Fruit fly (Drosophila melanogaster) whole organism, embryonic: ENCODE results near the gene CG7497.
A peak's percentile ranks its signal among the peaks of the same experiment; 100 is the strongest.

Experiments
- Awh ChIP-seq: fragments of 200-800 bp; sonication (Bioruptor generic); IDR thresholded peaks from 2 replicates; pipeline ENCODE4, ENCODE4 v1.3.6; 2022; ENCODE audit warnings: missing biosample characterization, missing genetic modification characterization
- Bgb ChIP-seq: fragments of 200-800 bp; sonication (Bioruptor generic); IDR thresholded peaks from 2 replicates; pipeline ENCODE4 v1.3.6; 2022; ENCODE audit warnings: missing biosample characterization, missing genetic modification characterization; ENCODE audit not compliant: partially characterized antibody
- CG10209 ChIP-seq: fragments of 200-800 bp; sonication (Bioruptor generic); optimal IDR thresholded peaks from 3 replicates; lab custom pipeline; 2017; ENCODE audit warnings: missing biosample characterization, mild to moderate bottlenecking, missing genetic modification characterization, missing genetic modification reagents
- CG10462 ChIP-seq: fragments of 200-800 bp; sonication (Bioruptor generic); optimal IDR thresholded peaks from 2 replicates; lab custom pipeline; 2016; ENCODE audit warnings: missing biosample characterization, missing genetic modification characterization
- CG10979 ChIP-seq: fragments of 200-800 bp; sonication (Bioruptor generic); optimal IDR thresholded peaks from 2 replicates; lab custom pipeline; 2018; ENCODE audit warnings: missing biosample characterization, mild to moderate bottlenecking, missing genetic modification characterization, moderate library complexity
- CG11247 ChIP-seq: fragments of 200-800 bp; sonication (Bioruptor generic); IDR thresholded peaks from 2 replicates; pipeline ENCODE4 v1.3.6; 2022; ENCODE audit warnings: missing biosample characterization, missing genetic modification characterization
- CG12236 ChIP-seq: fragments of 200-800 bp; sonication (Bioruptor generic); optimal IDR thresholded peaks from 2 replicates; lab custom pipeline; 2016; ENCODE audit warnings: missing biosample characterization, missing genetic modification characterization
- CG13624 ChIP-seq: fragments of 200-800 bp; sonication (Bioruptor generic); optimal IDR thresholded peaks from 2 replicates; lab custom pipeline; 2016; ENCODE audit warnings: missing biosample characterization, missing genetic modification characterization
- CG14014 ChIP-seq: fragments of 200-800 bp; sonication (Bioruptor generic); IDR thresholded peaks from 2 replicates; pipeline ENCODE4 v1.3.6; 2022; ENCODE audit warnings: missing biosample characterization, missing genetic modification characterization
- CG16863 ChIP-seq: fragments of 200-800 bp; sonication (Bioruptor generic); optimal IDR thresholded peaks from 3 replicates; lab custom pipeline; 2016; ENCODE audit warnings: missing biosample characterization, missing genetic modification characterization
- CG17328 ChIP-seq: fragments of 200-800 bp; sonication (Bioruptor generic); IDR thresholded peaks from 2 replicates; pipeline ENCODE4 v1.3.6; 2022; ENCODE audit warnings: missing biosample characterization, missing genetic modification characterization
- CG18262 ChIP-seq: fragments of 200-800 bp; optimal IDR thresholded peaks from 3 replicates; lab custom pipeline; 2019; ENCODE audit warnings: missing biosample characterization, mild to moderate bottlenecking, missing genetic modification characterization, moderate library complexity
- CG2712 ChIP-seq: fragments of 200-800 bp; optimal IDR thresholded peaks from 3 replicates; lab custom pipeline; 2019; ENCODE audit warnings: missing biosample characterization, mild to moderate bottlenecking, missing genetic modification characterization, moderate library complexity
- CG32772 ChIP-seq: fragments of 200-800 bp; sonication (Bioruptor generic); IDR thresholded peaks from 2 replicates; pipeline ENCODE4 v1.3.6; 2022; ENCODE audit warnings: missing biosample characterization, missing genetic modification characterization
- CG4404 ChIP-seq: fragments of 200-800 bp; sonication (Bioruptor generic); IDR thresholded peaks from 2 replicates; pipeline ENCODE4 v1.3.6; 2022; ENCODE audit warnings: missing biosample characterization, missing genetic modification characterization
- CG4424 ChIP-seq: fragments of 200-800 bp; sonication (Bioruptor generic); optimal IDR thresholded peaks from 3 replicates; lab custom pipeline; 2016; ENCODE audit warnings: missing biosample characterization, missing genetic modification characterization
- CG5245 ChIP-seq: fragments of 200-800 bp; sonication (Bioruptor generic); optimal IDR thresholded peaks from 3 replicates; lab custom pipeline; 2016; ENCODE audit warnings: missing biosample characterization, missing genetic modification characterization
- CG6683 ChIP-seq: fragments of 200-800 bp; sonication (Bioruptor generic); optimal IDR thresholded peaks from 2 replicates; lab custom pipeline; 2017; ENCODE audit warnings: missing biosample characterization, mild to moderate bottlenecking, missing genetic modification characterization, missing genetic modification reagents
- CG7357 ChIP-seq: fragments of 200-800 bp; sonication (Bioruptor generic); IDR thresholded peaks from 3 replicates; pipeline ENCODE4 v1.3.6; 2022; ENCODE audit warnings: missing biosample characterization, missing genetic modification characterization
- CG8290 ChIP-seq, 3 experiments: fragments of 200-800 bp; sonication (Bioruptor generic); optimal IDR thresholded peaks; 2 replicates each; lab custom pipeline; 2016 to 2019; ENCODE audit warnings: missing biosample characterization in 3 of 3, missing genetic modification characterization in 3 of 3, mild to moderate bottlenecking in 2 of 3, moderate library complexity in 1 of 3
- Drgx ChIP-seq: fragments of 200-800 bp; sonication (Bioruptor generic); IDR thresholded peaks from 2 replicates; pipeline ENCODE4 v1.3.6; 2022; ENCODE audit warnings: missing biosample characterization, missing genetic modification characterization
- E2f1 ChIP-seq: fragments of 200-800 bp; sonication (Bioruptor generic); IDR thresholded peaks from 2 replicates; pipeline ENCODE4 v1.3.6; 2022; ENCODE audit warnings: missing biosample characterization, missing genetic modification characterization
- Ets97D ChIP-seq: fragments of 200-800 bp; sonication (Bioruptor generic); optimal IDR thresholded peaks from 3 replicates; lab custom pipeline; 2016; ENCODE audit warnings: missing biosample characterization, missing genetic modification characterization
- HHEX ChIP-seq: fragments of 200-800 bp; sonication (Bioruptor generic); optimal IDR thresholded peaks from 3 replicates; lab custom pipeline; 2017; ENCODE audit warnings: missing biosample characterization, mild to moderate bottlenecking, missing genetic modification characterization, missing genetic modification reagents
- Hr51 ChIP-seq, 2 experiments: fragments of 200-800 bp; sonication (Bioruptor generic); optimal IDR thresholded peaks; 2 replicates in 1 of 2; 3 replicates in 1 of 2; lab custom pipeline; 2016 to 2018; ENCODE audit warnings: missing biosample characterization in 2 of 2, missing genetic modification characterization in 2 of 2, mild to moderate bottlenecking in 1 of 2, moderate library complexity in 1 of 2
- Hr78 ChIP-seq, 2 experiments: fragments of 200-800 bp in 1 of 2; fragments of >200 bp in 1 of 2; sonication (Bioruptor generic) in 1 of 2; optimal IDR thresholded peaks; 2 replicates each; lab custom pipeline; 2017 to 2019; ENCODE audit warnings: missing biosample characterization in 2 of 2, missing genetic modification characterization in 2 of 2, mild to moderate bottlenecking in 1 of 2, moderate library complexity in 1 of 2
- Lim3 ChIP-seq: fragments of 200-800 bp; sonication (Bioruptor generic); IDR thresholded peaks from 2 replicates; pipeline ENCODE4 v1.3.6; 2022; ENCODE audit warnings: missing biosample characterization, missing genetic modification characterization
- Med ChIP-seq: fragments of 200-800 bp; sonication (Bioruptor generic); peaks from one replicate; lab custom pipeline; 2016; ENCODE audit warnings: missing biosample characterization, missing genetic modification characterization, mild to moderate bottlenecking, inconsistent platforms, moderate library complexity
- ac ChIP-seq: fragments of 200-800 bp; sonication (Bioruptor generic); optimal IDR thresholded peaks from 3 replicates; lab custom pipeline; 2017; ENCODE audit warnings: missing biosample characterization, mild to moderate bottlenecking, missing genetic modification characterization
- aop ChIP-seq: fragments of 200-800 bp; sonication (Bioruptor generic); IDR thresholded peaks from 2 replicates; pipeline ENCODE4 v1.3.6; 2022; ENCODE audit warnings: missing biosample characterization, missing genetic modification characterization
- ara ChIP-seq: fragments of 200-800 bp; sonication (Bioruptor generic); IDR thresholded peaks from 2 replicates; pipeline ENCODE4 v1.3.6; 2022; ENCODE audit warnings: missing biosample characterization, missing genetic modification characterization
- crol ChIP-seq: fragments of 200-800 bp; sonication (Bioruptor generic); IDR thresholded peaks from 2 replicates; pipeline ENCODE4 v1.3.6; 2022; ENCODE audit warnings: missing biosample characterization, missing genetic modification characterization
- esg ChIP-seq: fragments of 200-800 bp; sonication (Bioruptor generic); conservative IDR thresholded peaks from 2 replicates; pipeline ENCODE4 v1.3.6; 2022; ENCODE audit warnings: missing biosample characterization, missing genetic modification characterization
- eve ChIP-seq, 2 experiments: fragments of >200 bp; optimal IDR thresholded peaks; 2 replicates each; lab custom pipeline; 2017; ENCODE audit warnings: missing biosample characterization in 2 of 2, missing genetic modification characterization in 2 of 2
- grau ChIP-seq: fragments of 200-800 bp; optimal IDR thresholded peaks from 3 replicates; lab custom pipeline; 2019; ENCODE audit warnings: missing biosample characterization, mild to moderate bottlenecking, missing genetic modification characterization, moderate library complexity
- h ChIP-seq: fragments of >200 bp; optimal IDR thresholded peaks from 2 replicates; lab custom pipeline; 2017
- ham ChIP-seq: fragments of 200-800 bp; sonication (Bioruptor generic); IDR thresholded peaks from 2 replicates; pipeline ENCODE4 v1.3.6; 2022; ENCODE audit warnings: missing biosample characterization, missing genetic modification characterization
- hkb ChIP-seq, 2 experiments: fragments of 200-800 bp in 1 of 2; fragments of >200 bp in 1 of 2; sonication (Bioruptor generic) in 1 of 2; IDR thresholded peaks in 1 of 2; optimal IDR thresholded peaks in 1 of 2; 2 replicates each; pipeline versions ENCODE4 v1.3.6 to Lab custom; 2017 to 2022; ENCODE audit warnings: missing biosample characterization in 1 of 2, missing genetic modification characterization in 1 of 2
- klu ChIP-seq: fragments of 200-800 bp; sonication (Bioruptor generic); IDR thresholded peaks from 2 replicates; pipeline ENCODE4 v1.3.6; 2022; ENCODE audit warnings: missing biosample characterization, missing genetic modification characterization
- nerfin-1 ChIP-seq: fragments of 200-800 bp; sonication (Bioruptor generic); optimal IDR thresholded peaks from 3 replicates; lab custom pipeline; 2019; ENCODE audit warnings: missing biosample characterization, mild to moderate bottlenecking, missing genetic modification characterization, moderate library complexity
- oc ChIP-seq: fragments of 200-800 bp; sonication (Bioruptor generic); optimal IDR thresholded peaks from 2 replicates; lab custom pipeline; 2018; ENCODE audit warnings: missing biosample characterization, mild to moderate bottlenecking, missing genetic modification characterization, moderate library complexity
- pfk ChIP-seq: fragments of 200-800 bp; sonication (Bioruptor generic); optimal IDR thresholded peaks from 2 replicates; lab custom pipeline; 2018; ENCODE audit warnings: missing biosample characterization, mild to moderate bottlenecking, missing genetic modification characterization, moderate library complexity
- scrt ChIP-seq: fragments of 200-800 bp; sonication (Bioruptor generic); optimal IDR thresholded peaks from 2 replicates; lab custom pipeline; 2018; ENCODE audit warnings: missing biosample characterization, mild to moderate bottlenecking, missing genetic modification characterization, moderate library complexity
- sens ChIP-seq: fragments of 200-800 bp; sonication (Bioruptor generic); peaks from one replicate; lab custom pipeline; 2016; ENCODE audit warnings: missing biosample characterization, missing genetic modification characterization
- sug ChIP-seq: fragments of 200-800 bp; optimal IDR thresholded peaks from 2 replicates; lab custom pipeline; 2019; ENCODE audit warnings: missing biosample characterization, mild to moderate bottlenecking, missing genetic modification characterization, moderate library complexity
- ttk ChIP-seq: fragments of 200-800 bp; sonication (Bioruptor generic); IDR thresholded peaks from 2 replicates; pipeline ENCODE4 v2.1.2; 2022; ENCODE audit warnings: missing biosample characterization, missing genetic modification characterization
- tx ChIP-seq: fragments of 200-800 bp; sonication (Bioruptor generic); optimal IDR thresholded peaks from 2 replicates; lab custom pipeline; 2016; ENCODE audit warnings: missing biosample characterization, missing genetic modification characterization
- usp ChIP-seq: fragments of >200 bp; optimal IDR thresholded peaks from 2 replicates; lab custom pipeline; 2017; ENCODE audit warnings: missing biosample characterization, missing genetic modification characterization
- zen2 ChIP-seq: fragments of 200-800 bp; sonication (Bioruptor generic); IDR thresholded peaks from 3 replicates; pipeline ENCODE4 v1.3.6; 2022; ENCODE audit warnings: missing biosample characterization, missing genetic modification characterization; ENCODE audit not compliant: partially characterized antibody

Gene CG7497

dm6 chr3L:17616876-17617279 is 16.4 kb upstream of the CG7497 start (continued):
- TF ChIP-seq aop, result no peak
- TF ChIP-seq sug (tag; lab: Kevin White, UChicago), result peak; percentile 79
- TF ChIP-seq sens (GFP tag; lab: Kevin White, UChicago), result no peak
- TF ChIP-seq Ets97D, result no peak
- no peak for TF ChIP-seq CG8290 (GFP tag; optimal IDR thresholded peaks at IDR 0.05; lab: Kevin White, UChicago)
- TF ChIP-seq CG8290 (tag; optimal IDR thresholded peaks at IDR 0.05; lab: Kevin White, UChicago), result peak in 1 of 2 experiments; percentile 60
- no peak for TF ChIP-seq hkb (optimal IDR thresholded peaks at IDR 0.05; lab: Kevin White, UChicago)
- peak; percentile 27; the same call in 1 of the 2 replicates for TF ChIP-seq hkb (GFP tag; IDR thresholded peaks at IDR 0.05; lab: Robert Waterston, UW)
- peak; percentile 25; the same call in 1 of the 2 replicates for TF ChIP-seq CG14014 (GFP tag; lab: Robert Waterston, UW)
- peak; percentile 19 for TF ChIP-seq HHEX (GFP tag; lab: Kevin White, UChicago)
- TF ChIP-seq, all 482 proteins: peak for 60

dm6 chr3L:17619209-17619705 is 14.0 kb upstream of the CG7497 start, which contains the start of gene Eip74EF:
Gene Eip74EF (minus strand): TSS chr3L:17619325.
- no peak for TF ChIP-seq h (lab: Kevin White, UChicago)
- TF ChIP-seq CG4424 (GFP tag; lab: Kevin White, UChicago), result peak; percentile 5
- peak; percentile 80 for TF ChIP-seq grau (tag; lab: Kevin White, UChicago)
- no peak for TF ChIP-seq E2f1 (GFP tag; lab: Robert Waterston, UW)
- TF ChIP-seq eve (GFP tag; optimal IDR thresholded peaks at IDR 0.05; lab: Kevin White, UChicago), result no peak
- no peak for TF ChIP-seq CG32772 (GFP tag; lab: Robert Waterston, UW)
- TF ChIP-seq CG16863, result no peak
- no peak for TF ChIP-seq CG10462
- no peak for TF ChIP-seq CG8290 (GFP tag; optimal IDR thresholded peaks at IDR 0.05; lab: Kevin White, UChicago)
- TF ChIP-seq CG8290 (tag; optimal IDR thresholded peaks at IDR 0.05; lab: Kevin White, UChicago), result no peak
- no peak for TF ChIP-seq CG10209 (GFP tag; lab: Kevin White, UChicago)
- TF ChIP-seq Bgb, result no peak
- no peak for TF ChIP-seq usp
- no peak for TF ChIP-seq ara (GFP tag; lab: Robert Waterston, UW)
- TF ChIP-seq pfk (GFP tag; lab: Kevin White, UChicago), result no peak
- TF ChIP-seq CG4404 (GFP tag; lab: Robert Waterston, UW), result no peak
- TF ChIP-seq CG13624 (GFP tag; lab: Kevin White, UChicago), result no peak
- no peak for TF ChIP-seq CG12236 (GFP tag; lab: Kevin White, UChicago)
- TF ChIP-seq Med (GFP tag; lab: Kevin White, UChicago), result peak; percentile 63
- TF ChIP-seq CG6683 (GFP tag; lab: Kevin White, UChicago), result no peak
- no peak for TF ChIP-seq CG5245 (GFP tag; lab: Kevin White, UChicago)
- peak; percentile 66; the same call in 1 of the 3 replicates for TF ChIP-seq zen2 (GFP tag; lab: Robert Waterston, UW)
- no peak for TF ChIP-seq ac (GFP tag; lab: Kevin White, UChicago)
- no peak for TF ChIP-seq CG17328
- peak; percentile 3 for TF ChIP-seq CG2712 (tag; lab: Kevin White, UChicago)
- no peak for TF ChIP-seq Lim3 (GFP tag; lab: Robert Waterston, UW)
- TF ChIP-seq scrt (GFP tag; lab: Kevin White, UChicago), result no peak
- no peak for TF ChIP-seq CG18262 (tag; lab: Kevin White, UChicago)
- TF ChIP-seq esg (GFP tag; lab: Robert Waterston, UW), result no peak
- TF ChIP-seq nerfin-1 (tag; lab: Kevin White, UChicago), result no peak
- no peak for TF ChIP-seq ttk (GFP tag; lab: Robert Waterston, UW)
- peak; percentile 79 for TF ChIP-seq Drgx (GFP tag; lab: Robert Waterston, UW)
- TF ChIP-seq crol (GFP tag; lab: Robert Waterston, UW), result no peak
- no peak for TF ChIP-seq ham (GFP tag; lab: Robert Waterston, UW)
- TF ChIP-seq Awh (GFP tag; lab: Robert Waterston, UW), result 0 out of 2 replicates have a peak, but pooled peaks have one; percentile 8
- peak; percentile 16 for TF ChIP-seq CG10979 (tag; lab: Kevin White, UChicago)
- no peak for TF ChIP-seq CG11247 (GFP tag; lab: Robert Waterston, UW)
- no peak for TF ChIP-seq tx (GFP tag; lab: Kevin White, UChicago)
- TF ChIP-seq Hr51 (GFP tag; optimal IDR thresholded peaks at IDR 0.05; lab: Kevin White, UChicago), result peak in 1 of 2 experiments; percentile 13
- no peak for TF ChIP-seq klu (GFP tag; lab: Robert Waterston, UW)
- no peak for TF ChIP-seq oc (tag; lab: Kevin White, UChicago)
- TF ChIP-seq CG7357 (GFP tag; lab: Robert Waterston, UW), result no peak
- TF ChIP-seq Hr78 (GFP tag; optimal IDR thresholded peaks at IDR 0.05; lab: Kevin White, UChicago), result no peak
